Worm (Caenorhabditis elegans): ENCODE measurements around the gene abu-10.

- TF ChIP-seq unc-130 (GFP tag; optimal IDR thresholded peaks at IDR 0.05) = no peak
- no peak for TF ChIP-seq Y48G9A.11 (GFP tag; IDR thresholded peaks at IDR 0.05)
- TF ChIP-seq daf-12 (tag; optimal IDR thresholded peaks at IDR 0.05) = no peak
- TF ChIP-seq dmd-9 (GFP tag; IDR thresholded peaks at IDR 0.05) = no peak
- TF ChIP-seq ceh-20 (GFP tag; IDR thresholded peaks at IDR 0.05) = no peak
- TF ChIP-seq unc-39 (tag; optimal IDR thresholded peaks at IDR 0.05) = no peak
- no peak for TF ChIP-seq nhr-237 (tag; optimal IDR thresholded peaks at IDR 0.05)
Observed at ce11 chrX:3759820-3760219, 38.2 kb upstream of the abu-10 start.
